Fruit fly (Drosophila melanogaster) whole organism, adult: ENCODE results near the gene chic.

ENCODE experiments used
- CG11617 ChIP-seq: fragments of 200-800 bp; sonication (Bioruptor generic); optimal IDR thresholded peaks from 2 replicates; lab custom pipeline; 2017; ENCODE audit warnings: mild to moderate bottlenecking, missing biosample characterization, missing genetic modification reagents, missing genetic modification characterization
- CG12768 ChIP-seq: fragments of 200-800 bp; sonication (Bioruptor generic); optimal IDR thresholded peaks from 2 replicates; lab custom pipeline; 2017; ENCODE audit warnings: missing biosample characterization, missing genetic modification characterization, mild to moderate bottlenecking, moderate library complexity, missing genetic modification reagents
- CG14711 ChIP-seq: fragments of 200-800 bp; sonication (Bioruptor generic); optimal IDR thresholded peaks from 2 replicates; lab custom pipeline; 2018; ENCODE audit warnings: missing biosample characterization, mild to moderate bottlenecking, missing genetic modification characterization, moderate library complexity
- CG1620 ChIP-seq: fragments of 200-800 bp; sonication (Bioruptor generic); optimal IDR thresholded peaks from 2 replicates; lab custom pipeline; 2016; ENCODE audit warnings: missing biosample characterization, missing genetic modification characterization
- CG33017 ChIP-seq: fragments of 200-800 bp; sonication (Bioruptor generic); optimal IDR thresholded peaks from 2 replicates; lab custom pipeline; 2018; ENCODE audit warnings: missing biosample characterization, mild to moderate bottlenecking, missing genetic modification characterization, moderate library complexity
- CG5204 ChIP-seq: fragments of 200-800 bp; sonication (Bioruptor generic); optimal IDR thresholded peaks from 2 replicates; lab custom pipeline; 2016; ENCODE audit warnings: missing biosample characterization, missing genetic modification characterization
- CG7101 ChIP-seq: fragments of 200-800 bp; sonication (Bioruptor generic); optimal IDR thresholded peaks from 2 replicates; lab custom pipeline; 2018; ENCODE audit warnings: missing biosample characterization, mild to moderate bottlenecking, missing genetic modification characterization, moderate library complexity
- Clk ChIP-seq: fragments of 200-800 bp; sonication (Bioruptor generic); optimal IDR thresholded peaks from 2 replicates; lab custom pipeline; 2017; ENCODE audit warnings: missing biosample characterization, missing genetic modification characterization
- cic ChIP-seq: fragments of 200-800 bp; sonication (Bioruptor generic); optimal IDR thresholded peaks from 2 replicates; lab custom pipeline; 2017; ENCODE audit warnings: missing biosample characterization, mild to moderate bottlenecking, missing genetic modification characterization, moderate library complexity
- cnc ChIP-seq, 2 experiments: fragments of >200 bp; optimal IDR thresholded peaks; 2 replicates each; lab custom pipeline; 2017
- kay ChIP-seq: fragments of 200-800 bp; sonication (Bioruptor generic); peaks from one replicate; lab custom pipeline; 2016; ENCODE audit warnings: missing biosample characterization, missing genetic modification characterization, borderline replicate concordance
- ovo ChIP-seq: fragments of 200-800 bp; sonication (Bioruptor generic); optimal IDR thresholded peaks from 2 replicates; lab custom pipeline; 2016; ENCODE audit warnings: missing biosample characterization, missing genetic modification characterization
- pad ChIP-seq: fragments of 200-800 bp; sonication (Bioruptor generic); optimal IDR thresholded peaks from 3 replicates; lab custom pipeline; 2017; ENCODE audit warnings: missing biosample characterization, missing genetic modification characterization, mild to moderate bottlenecking, moderate library complexity, missing genetic modification reagents
- tj ChIP-seq: fragments of 200-800 bp; sonication (Bioruptor generic); optimal IDR thresholded peaks from 3 replicates; lab custom pipeline; 2017; ENCODE audit warnings: missing biosample characterization, mild to moderate bottlenecking, missing genetic modification characterization, moderate library complexity

DNA sequence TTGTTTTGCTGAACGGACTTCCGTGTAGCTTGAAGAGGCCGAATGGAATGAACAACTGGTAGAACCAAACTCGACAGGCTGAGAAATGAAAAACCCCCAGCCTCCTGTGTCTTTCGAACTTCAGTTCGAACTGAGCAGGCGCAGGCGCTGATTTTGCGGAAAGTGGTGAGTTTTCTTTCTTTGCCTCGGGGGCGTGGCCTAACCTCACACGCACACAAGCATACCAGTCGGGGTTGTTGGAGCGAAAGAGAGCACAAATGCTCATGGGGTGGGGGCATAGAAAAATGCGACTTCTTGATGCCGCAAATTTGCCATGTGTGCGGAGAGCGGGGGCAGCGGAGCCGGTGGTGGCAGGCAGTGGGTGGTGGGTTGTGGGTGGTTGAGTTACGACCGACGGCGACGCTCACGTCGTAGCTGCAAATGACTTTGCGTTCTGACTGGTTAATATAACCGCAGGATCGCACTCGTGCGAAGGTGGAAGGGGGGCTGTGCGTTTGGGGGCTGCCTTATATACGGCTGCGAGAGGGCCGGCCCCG, 57.1 kb downstream of the chic start, which contains the start of gene CG9016:
- TF ChIP-seq CG14711 (tag; lab: Kevin White, UChicago): no peak
- TF ChIP-seq CG33017 (tag; lab: Kevin White, UChicago): no peak
- no peak for TF ChIP-seq CG11617 (GFP tag; lab: Kevin White, UChicago)
- TF ChIP-seq kay (GFP tag; lab: Kevin White, UChicago): no peak
- no peak for TF ChIP-seq cnc (optimal IDR thresholded peaks at IDR 0.05; lab: Kevin White, UChicago)
- no peak for TF ChIP-seq Clk (GFP tag; lab: Kevin White, UChicago)
- TF ChIP-seq CG1620 (GFP tag; lab: Kevin White, UChicago): no peak
- TF ChIP-seq CG7101 (tag; lab: Kevin White, UChicago): no peak
- TF ChIP-seq tj: no peak
- no peak for TF ChIP-seq CG5204 (GFP tag; lab: Kevin White, UChicago)
- no peak for TF ChIP-seq cic (GFP tag; lab: Kevin White, UChicago)
- no peak for TF ChIP-seq ovo (GFP tag; lab: Kevin White, UChicago)
- no peak for TF ChIP-seq CG12768
- no peak for TF ChIP-seq pad (GFP tag; lab: Kevin White, UChicago)
